Fruit fly (Drosophila melanogaster) whole organism, embryonic: ENCODE data around the gene CG16753.
A peak's percentile ranks its signal among the peaks of the same experiment; 100 is the strongest.

Experiments
- Aef1 ChIP-seq: fragments of 200-800 bp; sonication (Bioruptor generic); IDR thresholded peaks from 3 replicates; pipeline ENCODE4 v1.3.6; 2022; ENCODE audit warnings: missing biosample characterization, missing genetic modification characterization
- Antp ChIP-seq: fragments of 200-800 bp; sonication (Bioruptor generic); optimal IDR thresholded peaks from 3 replicates; lab custom pipeline; 2016; ENCODE audit warnings: missing biosample characterization, missing genetic modification characterization
- B-H1 ChIP-seq: fragments of 200-800 bp; sonication (Bioruptor generic); IDR thresholded peaks from 3 replicates; pipeline ENCODE4 v1.3.6; 2022; ENCODE audit warnings: missing biosample characterization, missing genetic modification characterization
- CG10979 ChIP-seq: fragments of 200-800 bp; sonication (Bioruptor generic); optimal IDR thresholded peaks from 2 replicates; lab custom pipeline; 2018; ENCODE audit warnings: missing biosample characterization, mild to moderate bottlenecking, missing genetic modification characterization, moderate library complexity
- CG11723 ChIP-seq: fragments of 200-800 bp; sonication (Bioruptor generic); optimal IDR thresholded peaks from 2 replicates; lab custom pipeline; 2017; ENCODE audit warnings: missing biosample characterization, mild to moderate bottlenecking, missing genetic modification characterization
- CG12104 ChIP-seq: fragments of 200-800 bp; sonication (Bioruptor generic); optimal IDR thresholded peaks from 3 replicates; lab custom pipeline; 2016; ENCODE audit warnings: missing biosample characterization, missing genetic modification characterization
- CG12769 ChIP-seq: fragments of 200-800 bp; sonication (Bioruptor generic); optimal IDR thresholded peaks from 2 replicates; lab custom pipeline; 2019; ENCODE audit warnings: missing biosample characterization, mild to moderate bottlenecking, missing genetic modification characterization, moderate library complexity
- CG13894 ChIP-seq: fragments of 200-800 bp; sonication (Bioruptor generic); optimal IDR thresholded peaks from 3 replicates; lab custom pipeline; 2018; ENCODE audit warnings: missing biosample characterization, mild to moderate bottlenecking, missing genetic modification characterization, moderate library complexity
- CG14441 ChIP-seq: fragments of 200-800 bp; sonication (Bioruptor generic); IDR thresholded peaks from 2 replicates; pipeline ENCODE4 v1.3.6; 2022; ENCODE audit warnings: missing biosample characterization, missing genetic modification characterization
- CG15073 ChIP-seq: fragments of 200-800 bp; sonication (Bioruptor generic); optimal IDR thresholded peaks from 2 replicates; lab custom pipeline; 2016; ENCODE audit warnings: missing biosample characterization, missing genetic modification characterization
- CG15269 ChIP-seq: fragments of 200-800 bp; sonication (Bioruptor generic); optimal IDR thresholded peaks from 2 replicates; lab custom pipeline; 2018; ENCODE audit warnings: missing biosample characterization, mild to moderate bottlenecking, missing genetic modification characterization, moderate library complexity
- CG2129 ChIP-seq: fragments of 200-800 bp; sonication (Bioruptor generic); IDR thresholded peaks from 2 replicates; pipeline ENCODE4 v1.3.6; 2022; ENCODE audit warnings: missing biosample characterization, missing genetic modification characterization; ENCODE audit not compliant: partially characterized antibody
- CG30403 ChIP-seq: fragments of 200-800 bp; sonication (Bioruptor generic); optimal IDR thresholded peaks from 3 replicates; lab custom pipeline; 2016; ENCODE audit warnings: missing biosample characterization, missing genetic modification characterization
- CG3163 ChIP-seq: fragments of 200-800 bp; sonication (Bioruptor generic); optimal IDR thresholded peaks from 3 replicates; lab custom pipeline; 2016; ENCODE audit warnings: missing biosample characterization, missing genetic modification characterization
- CG32532 ChIP-seq: fragments of 200-800 bp; sonication (Bioruptor generic); IDR thresholded peaks from 2 replicates; pipeline ENCODE4 v1.3.6; 2022; ENCODE audit warnings: missing biosample characterization, missing genetic modification characterization
- CG3838 ChIP-seq: fragments of 200-800 bp; sonication (Bioruptor generic); optimal IDR thresholded peaks from 3 replicates; lab custom pipeline; 2016; ENCODE audit warnings: missing biosample characterization, missing genetic modification characterization
- CG7963 ChIP-seq: fragments of 200-800 bp; sonication (Bioruptor generic); IDR thresholded peaks from 3 replicates; pipeline ENCODE4 v1.3.6; 2022; ENCODE audit warnings: missing biosample characterization, missing genetic modification characterization; ENCODE audit not compliant: partially characterized antibody
- Dbx ChIP-seq: fragments of 200-800 bp; sonication (Bioruptor generic); IDR thresholded peaks from 3 replicates; pipeline ENCODE4 v1.3.6; 2022; ENCODE audit warnings: missing biosample characterization, missing genetic modification characterization
- Elba2 ChIP-seq: fragments of 200-800 bp; sonication (Bioruptor generic); optimal IDR thresholded peaks from 3 replicates; lab custom pipeline; 2016; ENCODE audit warnings: missing biosample characterization, missing genetic modification characterization
- Ets65A ChIP-seq: fragments of 200-800 bp; sonication (Bioruptor generic); peaks from one replicate; lab custom pipeline; 2016; ENCODE audit warnings: missing biosample characterization, missing genetic modification characterization
- Fer3 ChIP-seq: fragments of 200-800 bp; sonication (Bioruptor generic); optimal IDR thresholded peaks from 2 replicates; lab custom pipeline; 2018; ENCODE audit warnings: missing biosample characterization, mild to moderate bottlenecking, missing genetic modification characterization, moderate library complexity
- Neu2 ChIP-seq: fragments of 200-800 bp; sonication (Bioruptor generic); optimal IDR thresholded peaks from 3 replicates; lab custom pipeline; 2016; ENCODE audit warnings: missing biosample characterization, missing genetic modification characterization, borderline replicate concordance
- Opbp ChIP-seq: fragments of 200-800 bp; sonication (Bioruptor generic); IDR thresholded peaks from 3 replicates; pipeline ENCODE4 v1.3.6; 2022; ENCODE audit warnings: missing biosample characterization, missing genetic modification characterization; ENCODE audit not compliant: partially characterized antibody
- Scr ChIP-seq: fragments of 200-800 bp; sonication (Bioruptor generic); IDR thresholded peaks from 2 replicates; pipeline ENCODE4 v1.3.6; 2022; ENCODE audit warnings: missing biosample characterization, missing genetic modification characterization; ENCODE audit not compliant: partially characterized antibody
- Ssrp ChIP-seq: fragments of 200-800 bp; sonication (Bioruptor generic); optimal IDR thresholded peaks from 2 replicates; lab custom pipeline; 2018; ENCODE audit warnings: missing biosample characterization, mild to moderate bottlenecking, missing genetic modification characterization, moderate library complexity
- ash1 ChIP-seq: fragments of 200-800 bp; sonication (Bioruptor generic); optimal IDR thresholded peaks from 2 replicates; lab custom pipeline; 2018; ENCODE audit warnings: missing biosample characterization, mild to moderate bottlenecking, missing genetic modification characterization
- cwo ChIP-seq: fragments of 200-800 bp; sonication (Bioruptor generic); optimal IDR thresholded peaks from 3 replicates; lab custom pipeline; 2017; ENCODE audit warnings: missing biosample characterization, missing genetic modification characterization, mild to moderate bottlenecking, moderate library complexity, missing genetic modification reagents
- danr ChIP-seq: fragments of 200-800 bp; sonication (Bioruptor generic); IDR thresholded peaks from 2 replicates; pipeline ENCODE4 v1.3.6; 2022; ENCODE audit warnings: missing biosample characterization, missing genetic modification characterization
- disco-r ChIP-seq: fragments of 200-800 bp; sonication (Bioruptor generic); optimal IDR thresholded peaks from 2 replicates; lab custom pipeline; 2016; ENCODE audit warnings: missing biosample characterization, missing genetic modification characterization
- emc ChIP-seq: fragments of 200-800 bp; sonication (Bioruptor generic); optimal IDR thresholded peaks from 2 replicates; lab custom pipeline; 2016; ENCODE audit warnings: missing biosample characterization, missing genetic modification characterization
- ftz-f1 ChIP-seq: fragments of 200-800 bp; sonication (Bioruptor generic); optimal IDR thresholded peaks from 2 replicates; lab custom pipeline; 2016; ENCODE audit warnings: missing biosample characterization, missing genetic modification characterization
- gem ChIP-seq: fragments of 200-800 bp; sonication (Bioruptor generic); optimal IDR thresholded peaks from 2 replicates; lab custom pipeline; 2019; ENCODE audit warnings: missing biosample characterization, mild to moderate bottlenecking, missing genetic modification characterization, moderate library complexity
- gro ChIP-seq: fragments of 200-800 bp; sonication (Bioruptor generic); optimal IDR thresholded peaks from 2 replicates; lab custom pipeline; 2016; ENCODE audit warnings: missing biosample characterization, missing genetic modification characterization
- jing ChIP-seq: fragments of 200-800 bp; sonication (Bioruptor generic); optimal IDR thresholded peaks from 2 replicates; lab custom pipeline; 2018; ENCODE audit warnings: missing biosample characterization, mild to moderate bottlenecking, missing genetic modification characterization
- jumu ChIP-seq: fragments of 200-800 bp; sonication (Bioruptor generic); optimal IDR thresholded peaks from 3 replicates; lab custom pipeline; 2016; ENCODE audit warnings: missing biosample characterization, missing genetic modification characterization
- nerfin-2 ChIP-seq: fragments of 200-800 bp; sonication (Bioruptor generic); IDR thresholded peaks from 2 replicates; pipeline ENCODE4 v1.3.6; 2022; ENCODE audit warnings: missing biosample characterization, missing genetic modification characterization; ENCODE audit not compliant: partially characterized antibody
- pum ChIP-seq: fragments of 200-800 bp; sonication (Bioruptor generic); optimal IDR thresholded peaks from 2 replicates; lab custom pipeline; 2016; ENCODE audit warnings: missing biosample characterization, missing genetic modification characterization
- pzg ChIP-seq: fragments of 200-800 bp; sonication (Bioruptor generic); optimal IDR thresholded peaks from 3 replicates; lab custom pipeline; 2018; ENCODE audit warnings: missing biosample characterization, mild to moderate bottlenecking, missing genetic modification characterization, moderate library complexity
- run ChIP-seq: fragments of 200-800 bp; sonication (Bioruptor generic); optimal IDR thresholded peaks from 3 replicates; lab custom pipeline; 2018; ENCODE audit warnings: missing biosample characterization, mild to moderate bottlenecking, missing genetic modification characterization
- sd ChIP-seq: fragments of 200-800 bp; sonication (Bioruptor generic); optimal IDR thresholded peaks from 3 replicates; lab custom pipeline; 2018; ENCODE audit warnings: missing biosample characterization, mild to moderate bottlenecking, missing genetic modification characterization, moderate library complexity
- so ChIP-seq: fragments of 200-800 bp; sonication (Bioruptor generic); IDR thresholded peaks from 3 replicates; pipeline ENCODE4 v1.3.6; 2022; ENCODE audit warnings: missing biosample characterization, missing genetic modification characterization
- sug ChIP-seq: fragments of 200-800 bp; optimal IDR thresholded peaks from 2 replicates; lab custom pipeline; 2019; ENCODE audit warnings: missing biosample characterization, mild to moderate bottlenecking, missing genetic modification characterization, moderate library complexity
- tap ChIP-seq: fragments of 200-800 bp; optimal IDR thresholded peaks from 3 replicates; lab custom pipeline; 2019; ENCODE audit warnings: missing biosample characterization, mild to moderate bottlenecking, missing genetic modification characterization, moderate library complexity
- toy ChIP-seq: fragments of 200-800 bp; sonication (Bioruptor generic); IDR thresholded peaks from 2 replicates; pipeline ENCODE4 v1.3.6; 2022; ENCODE audit warnings: missing biosample characterization, missing genetic modification characterization
- twi ChIP-seq: fragments of 200-800 bp; optimal IDR thresholded peaks from 2 replicates; lab custom pipeline; 2019; ENCODE audit warnings: missing biosample characterization, mild to moderate bottlenecking, missing genetic modification characterization, moderate library complexity
- unc-4 ChIP-seq: fragments of 200-800 bp; sonication (Bioruptor generic); IDR thresholded peaks from 2 replicates; pipeline ENCODE4 v1.3.6; 2022; ENCODE audit warnings: missing biosample characterization, missing genetic modification characterization; ENCODE audit not compliant: partially characterized antibody
- wor ChIP-seq: fragments of 200-800 bp; sonication (Bioruptor generic); IDR thresholded peaks from 2 replicates; pipeline ENCODE4 v1.3.6; 2022; ENCODE audit warnings: missing biosample characterization, missing genetic modification characterization
- z ChIP-seq: fragments of 200-800 bp; sonication (Bioruptor generic); IDR thresholded peaks from 3 replicates; pipeline ENCODE4 v1.3.6; 2022; ENCODE audit warnings: missing biosample characterization, missing genetic modification characterization
- zen ChIP-seq: fragments of 200-800 bp; sonication (Bioruptor generic); optimal IDR thresholded peaks from 3 replicates; lab custom pipeline; 2018; ENCODE audit warnings: missing biosample characterization, mild to moderate bottlenecking, missing genetic modification characterization, moderate library complexity
- zen2 ChIP-seq: fragments of 200-800 bp; sonication (Bioruptor generic); IDR thresholded peaks from 3 replicates; pipeline ENCODE4 v1.3.6; 2022; ENCODE audit warnings: missing biosample characterization, missing genetic modification characterization; ENCODE audit not compliant: partially characterized antibody

CG16753 gene

dm6 chr3L:3098778-3099429 is 44.0 kb downstream of the CG16753 start:
- no peak for TF ChIP-seq Aef1 (GFP tag; lab: Robert Waterston, UW)
- TF ChIP-seq CG14441 (GFP tag; lab: Robert Waterston, UW): no peak
- no peak for TF ChIP-seq toy
- no peak for TF ChIP-seq Antp
- TF ChIP-seq Fer3 (tag; lab: Kevin White, UChicago): no peak
- no peak for TF ChIP-seq twi (tag; lab: Kevin White, UChicago)
- no peak for TF ChIP-seq Opbp
- TF ChIP-seq ftz-f1 (GFP tag; lab: Kevin White, UChicago): no peak
- TF ChIP-seq danr: no peak
- TF ChIP-seq CG15269 (tag; lab: Kevin White, UChicago): no peak
- peak; percentile 72 for TF ChIP-seq Ets65A (GFP tag; lab: Kevin White, UChicago)
- TF ChIP-seq pzg: no peak
- TF ChIP-seq CG32532 (GFP tag; lab: Robert Waterston, UW): no peak
- no peak for TF ChIP-seq Ssrp (tag; lab: Kevin White, UChicago)
- TF ChIP-seq CG12104 (GFP tag; lab: Kevin White, UChicago): no peak
- no peak for TF ChIP-seq CG2129
- no peak for TF ChIP-seq jumu
- TF ChIP-seq gem (tag; lab: Kevin White, UChicago): no peak
- TF ChIP-seq CG12769 (tag; lab: Kevin White, UChicago): peak; percentile 49
- TF ChIP-seq CG10979 (tag; lab: Kevin White, UChicago): no peak
- no peak for TF ChIP-seq gro (GFP tag; lab: Kevin White, UChicago)
- TF ChIP-seq wor (GFP tag; lab: Robert Waterston, UW): no peak
- peak; percentile 40 for TF ChIP-seq sd (tag; lab: Kevin White, UChicago)
- no peak for TF ChIP-seq so (GFP tag; lab: Robert Waterston, UW)
- TF ChIP-seq zen (tag; lab: Kevin White, UChicago): no peak
- TF ChIP-seq CG15073 (GFP tag; lab: Kevin White, UChicago): no peak
- TF ChIP-seq z: no peak
- no peak for TF ChIP-seq tap
- TF ChIP-seq Neu2: no peak
- no peak for TF ChIP-seq Elba2 (GFP tag; lab: Kevin White, UChicago)
- TF ChIP-seq zen2 (GFP tag; lab: Robert Waterston, UW): no peak
- TF ChIP-seq Scr (GFP tag; lab: Robert Waterston, UW): no peak
- no peak for TF ChIP-seq CG11723 (GFP tag; lab: Kevin White, UChicago)
- TF ChIP-seq CG3838 (GFP tag; lab: Kevin White, UChicago): no peak
- no peak for TF ChIP-seq run (tag; lab: Kevin White, UChicago)
- no peak for TF ChIP-seq CG30403
- no peak for TF ChIP-seq CG3163 (GFP tag; lab: Kevin White, UChicago)
- TF ChIP-seq cwo: peak; percentile 1
- no peak for TF ChIP-seq ash1 (GFP tag; lab: Kevin White, UChicago)
- TF ChIP-seq CG7963 (GFP tag; lab: Robert Waterston, UW): no peak
- no peak for TF ChIP-seq jing (GFP tag; lab: Kevin White, UChicago)
- TF ChIP-seq nerfin-2 (GFP tag; lab: Robert Waterston, UW): no peak
- no peak for TF ChIP-seq B-H1 (GFP tag; lab: Robert Waterston, UW)
- TF ChIP-seq CG13894 (tag; lab: Kevin White, UChicago): peak; percentile 44
- TF ChIP-seq emc: no peak
- no peak for TF ChIP-seq pum (GFP tag; lab: Kevin White, UChicago)
- TF ChIP-seq Dbx (GFP tag; lab: Robert Waterston, UW): no peak
- TF ChIP-seq disco-r (GFP tag; lab: Kevin White, UChicago): no peak
- TF ChIP-seq unc-4 (GFP tag; lab: Robert Waterston, UW): no peak
- no peak for TF ChIP-seq sug (tag; lab: Kevin White, UChicago)
